Worm (Caenorhabditis elegans) whole organism, young adult: ENCODE results near the gene daf-7.
A peak's percentile ranks its signal among the peaks of the same experiment; 100 is the strongest.

Experiments used
- B0261.1 ChIP-seq: sonication (generic microtip); optimal IDR thresholded peaks from 2 replicates; lab custom pipeline; 2016; ENCODE audit warnings: mild to moderate bottlenecking, missing genetic modification characterization, moderate library complexity, missing compliant biosample characterization
- F23B12.7 ChIP-seq: sonication (generic microtip); optimal IDR thresholded peaks from 2 replicates; lab custom pipeline; 2017; ENCODE audit warnings: missing genetic modification characterization, mild to moderate bottlenecking, missing compliant biosample characterization, antibody characterized with exemption, moderate library complexity; ENCODE audit not compliant: insufficient read depth
- F52B5.7 ChIP-seq: sonication (generic microtip); optimal IDR thresholded peaks from 2 replicates; lab custom pipeline; 2016; ENCODE audit warnings: mild to moderate bottlenecking, missing genetic modification characterization, missing compliant biosample characterization
- K11D2.4 ChIP-seq: fragments of 200-800 bp; sonication (Bioruptor generic); IDR thresholded peaks from 2 replicates; pipeline ENCODE4 v1.3.6; 2022; ENCODE audit warnings: missing genetic modification reagents, missing genetic modification characterization, missing compliant biosample characterization
- cebp-2 ChIP-seq: fragments of 200-800 bp; sonication (Bioruptor generic); IDR thresholded peaks from 2 replicates; pipeline ENCODE4 v1.3.6; 2022; ENCODE audit warnings: missing genetic modification characterization, missing compliant biosample characterization
- dox-1 ChIP-seq: fragments of 200-800 bp; sonication (Bioruptor generic); IDR thresholded peaks from 2 replicates; pipeline ENCODE4 v1.3.6; 2022; ENCODE audit warnings: missing genetic modification reagents, missing genetic modification characterization, missing compliant biosample characterization
- him-1 ChIP-seq: sonication (generic microtip); optimal IDR thresholded peaks from 2 replicates; lab custom pipeline; 2016; ENCODE audit warnings: missing genotype, missing genetic modification reagents, missing genetic modification characterization, missing compliant biosample characterization
- hrde-1 ChIP-seq: sonication (generic microtip); optimal IDR thresholded peaks from 2 replicates; lab custom pipeline; 2016; ENCODE audit warnings: missing genetic modification characterization, mild to moderate bottlenecking, missing compliant biosample characterization, moderate library complexity, missing genotype, missing genetic modification reagents, borderline replicate concordance
- lsy-27 ChIP-seq: sonication (generic microtip); optimal IDR thresholded peaks from 2 replicates; lab custom pipeline; 2017; ENCODE audit warnings: missing genetic modification characterization, mild to moderate bottlenecking, missing compliant biosample characterization, antibody characterized with exemption, missing genotype, borderline replicate concordance; ENCODE audit not compliant: insufficient read depth
- snpc-3.4 ChIP-seq: sonication (generic microtip); optimal IDR thresholded peaks from 2 replicates; lab custom pipeline; 2017; ENCODE audit warnings: missing genetic modification characterization, mild to moderate bottlenecking, missing compliant biosample characterization, antibody characterized with exemption, moderate library complexity, missing genotype, missing genetic modification reagents
- snpc-4 ChIP-seq, 5 experiments: fragments of 150-350 bp in 1 of 5; sonication (generic microtip) in 4 of 5; optimal IDR thresholded peaks; 2 replicates each; lab custom pipeline; 2014 to 2018; ENCODE audit warnings: missing genetic modification characterization in 5 of 5, missing biosample characterization in 3 of 5, antibody characterized with exemption in 2 of 5, mild to moderate bottlenecking in 2 of 5, missing compliant biosample characterization in 2 of 5, missing genotype in 2 of 5, moderate library complexity in 2 of 5, missing genetic modification reagents in 1 of 5
- unc-62 ChIP-seq: fragments of 150-350 bp; optimal IDR thresholded peaks from 2 replicates; lab custom pipeline; 2014; ENCODE audit warnings: missing biosample characterization, missing genetic modification reagents, missing genetic modification characterization
- xnd-1 ChIP-seq: sonication (generic microtip); optimal IDR thresholded peaks from 2 replicates; lab custom pipeline; 2016; ENCODE audit warnings: missing genotype, missing genetic modification reagents, missing genetic modification characterization, missing compliant biosample characterization

ce11 chrIII:783254-783753 lies 28.3 kb upstream of the daf-7 start, which contains the start of the genes dagl-2 and ppm-1.G:
- TF ChIP-seq K11D2.4 (GFP tag; lab: Robert Waterston, UW): 0 out of 2 replicates have a peak, but pooled peaks have one; percentile 23
- no peak for TF ChIP-seq hrde-1
- no peak for TF ChIP-seq snpc-4 (GFP tag; optimal IDR thresholded peaks at IDR 0.05; lab: Kevin White, UChicago)
- TF ChIP-seq snpc-4 (tag; optimal IDR thresholded peaks at IDR 0.05; lab: Kevin White, UChicago): peak in 1 of 4 experiments; percentile 23
- TF ChIP-seq unc-62: no peak
- no peak for TF ChIP-seq him-1
- no peak for TF ChIP-seq F52B5.7
- TF ChIP-seq F23B12.7 (tag; lab: Kevin White, UChicago): peak; percentile 63
- no peak for TF ChIP-seq lsy-27 (tag; lab: Kevin White, UChicago)
- TF ChIP-seq dox-1 (GFP tag; lab: Robert Waterston, UW): peak; percentile 69
- no peak for TF ChIP-seq xnd-1 (tag; lab: Kevin White, UChicago)
- peak; percentile 21 for TF ChIP-seq snpc-3.4 (tag; lab: Kevin White, UChicago)
- no peak for TF ChIP-seq cebp-2 (GFP tag; lab: Robert Waterston, UW)
- TF ChIP-seq B0261.1: no peak
